Worm (Caenorhabditis elegans) whole organism, L4/young adult: Measurements from ENCODE around the gene rpl-37.

Experiments used
- W03F9.2 ChIP-seq: fragments of 150-350 bp; optimal IDR thresholded peaks from 2 replicates; lab custom pipeline; 2014; ENCODE audit warnings: missing biosample characterization, missing genetic modification characterization
- dao-5 ChIP-seq: sonication (generic microtip); optimal IDR thresholded peaks from 2 replicates; lab custom pipeline; 2016; ENCODE audit warnings: missing genotype, missing genetic modification characterization, moderate library complexity, missing compliant biosample characterization

DNA sequence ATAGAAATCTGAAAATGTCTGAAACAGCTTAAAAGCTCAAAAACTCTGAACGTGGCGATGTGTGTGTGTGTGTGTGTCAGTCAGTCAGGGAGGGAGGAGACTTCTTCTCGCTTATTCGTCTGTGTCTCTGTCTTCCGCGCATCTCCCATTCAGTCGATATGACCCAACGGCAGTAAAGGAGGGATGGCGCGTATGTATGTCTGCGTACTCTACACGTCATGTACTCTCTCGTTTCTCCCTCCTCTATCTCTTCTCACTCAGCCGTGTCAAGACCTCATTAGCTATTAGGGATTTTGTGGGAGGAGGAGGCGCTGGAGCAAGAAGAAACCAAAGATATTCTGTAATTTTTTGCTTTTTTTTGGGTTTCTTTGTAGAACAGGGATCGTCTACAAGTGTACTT, 3.6 kb downstream of the rpl-37 start:
- no peak for TF ChIP-seq W03F9.2 (tag; lab: Kevin White, UChicago)
- no peak for TF ChIP-seq dao-5 (tag; lab: Kevin White, UChicago)
